Worm (Caenorhabditis elegans) whole organism, late embryonic: ENCODE measurements around the gene F28H6.8.

Source experiments
- C08G9.2 ChIP-seq: sonication (generic microtip); optimal IDR thresholded peaks from 2 replicates; lab custom pipeline; 2016; ENCODE audit warnings: mild to moderate bottlenecking, missing genetic modification characterization, moderate library complexity, missing compliant biosample characterization
- F13H6.1 ChIP-seq: sonication (generic microtip); optimal IDR thresholded peaks from 2 replicates; lab custom pipeline; 2016; ENCODE audit warnings: missing genetic modification characterization, missing compliant biosample characterization
- K02D7.2 ChIP-seq: sonication (generic microtip); optimal IDR thresholded peaks from 2 replicates; lab custom pipeline; 2017; ENCODE audit warnings: mild to moderate bottlenecking, missing genetic modification characterization, missing compliant biosample characterization
- K09A11.1 ChIP-seq: sonication (generic microtip); optimal IDR thresholded peaks from 2 replicates; lab custom pipeline; 2017; ENCODE audit warnings: antibody characterized with exemption, mild to moderate bottlenecking, missing genetic modification characterization, missing compliant biosample characterization; ENCODE audit not compliant: insufficient read depth
- Y22D7AL.16 ChIP-seq: sonication (generic microtip); optimal IDR thresholded peaks from 2 replicates; lab custom pipeline; 2016; ENCODE audit warnings: missing genetic modification characterization, missing compliant biosample characterization
- ama-1 ChIP-seq: fragments of 150-350 bp; optimal IDR thresholded peaks from 2 replicates; lab custom pipeline; 2014
- ceh-14 ChIP-seq: sonication (generic microtip); optimal IDR thresholded peaks from 2 replicates; lab custom pipeline; 2016; ENCODE audit warnings: missing genotype, missing genetic modification characterization, missing compliant biosample characterization
- ceh-18 ChIP-seq: sonication (generic microtip); optimal IDR thresholded peaks from 2 replicates; lab custom pipeline; 2016; ENCODE audit warnings: missing genetic modification characterization, missing compliant biosample characterization
- ceh-22 ChIP-seq: sonication (generic microtip); optimal IDR thresholded peaks from 2 replicates; lab custom pipeline; 2017; ENCODE audit warnings: missing biosample characterization, missing genetic modification characterization
- ceh-24 ChIP-seq: sonication (generic microtip); optimal IDR thresholded peaks from 2 replicates; lab custom pipeline; 2016; ENCODE audit warnings: mild to moderate bottlenecking, missing genetic modification characterization, missing compliant biosample characterization
- ceh-30 ChIP-seq: fragments of 150-350 bp; optimal IDR thresholded peaks from 2 replicates; lab custom pipeline; 2014; ENCODE audit warnings: missing biosample characterization, missing genetic modification characterization
- ceh-31 ChIP-seq: sonication (generic microtip); optimal IDR thresholded peaks from 2 replicates; lab custom pipeline; 2016; ENCODE audit warnings: missing genetic modification characterization, missing compliant biosample characterization
- ceh-34 ChIP-seq: sonication (generic microtip); optimal IDR thresholded peaks from 2 replicates; lab custom pipeline; 2016; ENCODE audit warnings: mild to moderate bottlenecking, missing genetic modification characterization, missing compliant biosample characterization
- ceh-45 ChIP-seq: fragments of 200-800 bp; sonication (Bioruptor generic); IDR thresholded peaks from 2 replicates; pipeline ENCODE4 v1.3.6; 2022; ENCODE audit warnings: missing genetic modification reagents, missing genetic modification characterization, missing compliant biosample characterization
- ceh-9 ChIP-seq: sonication (generic microtip); optimal IDR thresholded peaks from 2 replicates; lab custom pipeline; 2016; ENCODE audit warnings: mild to moderate bottlenecking, missing genetic modification characterization, inconsistent platforms, missing compliant biosample characterization
- che-1 ChIP-seq: sonication (generic microtip); optimal IDR thresholded peaks from 2 replicates; lab custom pipeline; 2016; ENCODE audit warnings: mild to moderate bottlenecking, missing genetic modification characterization, missing compliant biosample characterization
- dve-1 ChIP-seq: sonication (generic microtip); optimal IDR thresholded peaks from 2 replicates; lab custom pipeline; 2017; ENCODE audit warnings: antibody characterized with exemption, mild to moderate bottlenecking, missing genetic modification characterization, missing compliant biosample characterization
- elt-2 ChIP-seq: sonication (generic microtip); optimal IDR thresholded peaks from 2 replicates; lab custom pipeline; 2016; ENCODE audit warnings: missing genetic modification reagents, missing genetic modification characterization, missing compliant biosample characterization
- elt-4 ChIP-seq: sonication (generic microtip); optimal IDR thresholded peaks from 2 replicates; lab custom pipeline; 2016; ENCODE audit warnings: missing genetic modification characterization, missing compliant biosample characterization
- ets-4 ChIP-seq: sonication (generic microtip); optimal IDR thresholded peaks from 2 replicates; lab custom pipeline; 2016; ENCODE audit warnings: missing genetic modification characterization, missing compliant biosample characterization
- eyg-1 ChIP-seq: sonication (generic microtip); optimal IDR thresholded peaks from 2 replicates; lab custom pipeline; 2016; ENCODE audit warnings: missing genotype, missing genetic modification characterization, missing compliant biosample characterization
- fax-1 ChIP-seq: sonication (generic microtip); optimal IDR thresholded peaks from 2 replicates; lab custom pipeline; 2016; ENCODE audit warnings: missing genotype, missing genetic modification characterization, missing compliant biosample characterization
- gmeb-2 ChIP-seq: sonication (generic microtip); optimal IDR thresholded peaks from 2 replicates; lab custom pipeline; 2016; ENCODE audit warnings: missing genetic modification characterization, inconsistent platforms, missing compliant biosample characterization
- hlh-13 ChIP-seq: fragments of 200-800 bp; sonication (Bioruptor generic); optimal IDR thresholded peaks from 2 replicates; lab custom pipeline; 2018; ENCODE audit warnings: mild to moderate bottlenecking, missing genetic modification characterization, missing compliant biosample characterization
- hlh-15 ChIP-seq: sonication (generic microtip); optimal IDR thresholded peaks from 2 replicates; lab custom pipeline; 2016; ENCODE audit warnings: missing genetic modification characterization, missing compliant biosample characterization
- hlh-30 ChIP-seq: sonication (generic microtip); optimal IDR thresholded peaks from 2 replicates; lab custom pipeline; 2017; ENCODE audit warnings: antibody characterized with exemption, missing genetic modification characterization, missing compliant biosample characterization; ENCODE audit not compliant: insufficient read depth
- lim-6 ChIP-seq: sonication (generic microtip); optimal IDR thresholded peaks from 2 replicates; lab custom pipeline; 2016; ENCODE audit warnings: missing genetic modification characterization, missing compliant biosample characterization
- lin-11 ChIP-seq: fragments of 200-800 bp; sonication (Bioruptor generic); optimal IDR thresholded peaks from 2 replicates; lab custom pipeline; 2018; ENCODE audit warnings: mild to moderate bottlenecking, missing genetic modification characterization, missing compliant biosample characterization
- madf-2 ChIP-seq: sonication (generic microtip); optimal IDR thresholded peaks from 2 replicates; lab custom pipeline; 2017; ENCODE audit warnings: missing genetic modification characterization, missing compliant biosample characterization
- mec-3 ChIP-seq: sonication (generic microtip); optimal IDR thresholded peaks from 2 replicates; lab custom pipeline; 2016; ENCODE audit warnings: borderline replicate concordance, missing genetic modification characterization, missing compliant biosample characterization
- nfya-1 ChIP-seq: sonication (generic microtip); optimal IDR thresholded peaks from 2 replicates; lab custom pipeline; 2017; ENCODE audit warnings: missing genetic modification characterization, mild to moderate bottlenecking, missing compliant biosample characterization, antibody characterized with exemption, moderate library complexity
- nhr-11 ChIP-seq: fragments of 150-350 bp; optimal IDR thresholded peaks from 2 replicates; lab custom pipeline; 2014; ENCODE audit warnings: missing biosample characterization, missing genetic modification characterization
- nhr-232 ChIP-seq: sonication (generic microtip); optimal IDR thresholded peaks from 2 replicates; lab custom pipeline; 2016; ENCODE audit warnings: missing genetic modification characterization, missing compliant biosample characterization
- npax-4 ChIP-seq: sonication (generic microtip); optimal IDR thresholded peaks from 2 replicates; lab custom pipeline; 2016; ENCODE audit warnings: missing genetic modification characterization, missing compliant biosample characterization
- odd-2 ChIP-seq: sonication (generic microtip); optimal IDR thresholded peaks from 2 replicates; lab custom pipeline; 2017; ENCODE audit warnings: antibody characterized with exemption, mild to moderate bottlenecking, missing genetic modification characterization, missing compliant biosample characterization
- pat-9 ChIP-seq: fragments of 200-800 bp; sonication (Bioruptor generic); optimal IDR thresholded peaks from 2 replicates; lab custom pipeline; 2018; ENCODE audit warnings: mild to moderate bottlenecking, missing genetic modification characterization, moderate library complexity, missing compliant biosample characterization
- pax-1 ChIP-seq: fragments of 150-350 bp; optimal IDR thresholded peaks from 2 replicates; lab custom pipeline; 2014; ENCODE audit warnings: missing biosample characterization, missing genetic modification characterization
- pha-4 ChIP-seq: fragments of 150-350 bp; optimal IDR thresholded peaks from 2 replicates; lab custom pipeline; 2018; ENCODE audit warnings: missing biosample characterization, missing genetic modification reagents, missing genetic modification characterization
- pqm-1 ChIP-seq: sonication (generic microtip); optimal IDR thresholded peaks from 2 replicates; lab custom pipeline; 2016; ENCODE audit warnings: missing genetic modification characterization, missing compliant biosample characterization
- ref-2 ChIP-seq: sonication (generic microtip); optimal IDR thresholded peaks from 2 replicates; lab custom pipeline; 2016; ENCODE audit warnings: missing genetic modification characterization, missing compliant biosample characterization
- rnt-1 ChIP-seq: sonication (generic microtip); optimal IDR thresholded peaks from 2 replicates; lab custom pipeline; 2016; ENCODE audit warnings: missing genetic modification characterization, missing compliant biosample characterization
- sdc-2 ChIP-seq: sonication (generic microtip); optimal IDR thresholded peaks from 2 replicates; lab custom pipeline; 2016; ENCODE audit warnings: missing genotype, missing genetic modification characterization, missing compliant biosample characterization
- syd-9 ChIP-seq: sonication (generic microtip); optimal IDR thresholded peaks from 2 replicates; lab custom pipeline; 2016; ENCODE audit warnings: mild to moderate bottlenecking, missing genetic modification characterization, moderate library complexity, missing compliant biosample characterization
- tbx-2 ChIP-seq: sonication (generic microtip); optimal IDR thresholded peaks from 2 replicates; lab custom pipeline; 2016; ENCODE audit warnings: missing genetic modification characterization, missing compliant biosample characterization
- ttx-3 ChIP-seq: sonication (generic microtip); optimal IDR thresholded peaks from 2 replicates; lab custom pipeline; 2016; ENCODE audit warnings: missing genetic modification reagents, missing genetic modification characterization, missing compliant biosample characterization
- unc-3 ChIP-seq, 2 experiments: fragments of 200-800 bp in 1 of 2; sonication (Bioruptor generic) in 1 of 2; sonication (generic microtip) in 1 of 2; conservative IDR thresholded peaks in 1 of 2; optimal IDR thresholded peaks in 1 of 2; 2 replicates each; pipeline versions ENCODE4 v1.3.6 to Lab custom; 2016 to 2022; ENCODE audit warnings: missing compliant biosample characterization in 2 of 2, missing genetic modification characterization in 2 of 2, missing genetic modification reagents in 1 of 2
- unc-42 ChIP-seq: sonication (generic microtip); optimal IDR thresholded peaks from 2 replicates; lab custom pipeline; 2016; ENCODE audit warnings: missing genotype, missing genetic modification characterization, missing compliant biosample characterization
- unc-55 ChIP-seq: sonication (generic microtip); optimal IDR thresholded peaks from 2 replicates; lab custom pipeline; 2017; ENCODE audit warnings: missing biosample characterization, missing genetic modification reagents, missing genetic modification characterization
- unc-86 ChIP-seq: sonication (generic microtip); optimal IDR thresholded peaks from 2 replicates; lab custom pipeline; 2016; ENCODE audit warnings: missing genetic modification characterization, missing compliant biosample characterization
- zip-5 ChIP-seq: sonication (generic microtip); optimal IDR thresholded peaks from 2 replicates; lab custom pipeline; 2016; ENCODE audit warnings: missing genetic modification characterization, missing compliant biosample characterization
- ztf-16 ChIP-seq: sonication (generic microtip); optimal IDR thresholded peaks from 2 replicates; lab custom pipeline; 2017; ENCODE audit warnings: missing genetic modification characterization, missing compliant biosample characterization

The F28H6.8 gene

ce11 chrX:14115480-14116161 is 18.5 kb downstream of the F28H6.8 start, which contains the start of gene F28H6.7 (continued):
- TF ChIP-seq gmeb-2 (tag; lab: Kevin White, UChicago) (peak; percentile 87), ztf-16 (tag; lab: Kevin White, UChicago) (peak; percentile 92), mec-3 (tag; lab: Kevin White, UChicago) (no peak), sdc-2 (tag; lab: Kevin White, UChicago) (peak; percentile 89), odd-2 (peak; percentile 80), ceh-22 (tag; lab: Kevin White, UChicago) (no peak), ceh-34 (tag; lab: Kevin White, UChicago) (peak; percentile 85), ttx-3 (peak; percentile 92), unc-55 (GFP tag; lab: Kevin White, UChicago) (no peak), elt-2 (tag; lab: Kevin White, UChicago) (peak; percentile 97), F13H6.1 (tag; lab: Kevin White, UChicago) (peak; percentile 69), nhr-232 (peak; percentile 95), K09A11.1 (tag; lab: Kevin White, UChicago) (peak; percentile 79), ceh-30 (tag; lab: Kevin White, UChicago) (no peak), unc-86 (tag; lab: Kevin White, UChicago) (peak; percentile 84), unc-42 (tag; lab: Kevin White, UChicago) (peak; percentile 20), ceh-9 (tag; lab: Kevin White, UChicago) (peak; percentile 84), ama-1 (lab: Kevin White, UChicago) (no peak), zip-5 (tag; lab: Kevin White, UChicago) (peak; percentile 59), lin-11 (tag; lab: Kevin White, UChicago) (peak; percentile 91), ceh-14 (peak; percentile 72), rnt-1 (peak; percentile 85), nfya-1 (peak; percentile 48), ceh-24 (tag; lab: Kevin White, UChicago) (peak; percentile 45), ceh-31 (tag; lab: Kevin White, UChicago) (peak; percentile 46), che-1 (peak; percentile 93), syd-9 (tag; lab: Kevin White, UChicago) (peak; percentile 81), lim-6 (tag; lab: Kevin White, UChicago) (peak; percentile 78), fax-1 (tag; lab: Kevin White, UChicago) (peak; percentile 80), C08G9.2 (tag; lab: Kevin White, UChicago) (peak; percentile 78), pax-1 (tag; lab: Kevin White, UChicago) (no peak), ref-2 (tag; lab: Kevin White, UChicago) (peak; percentile 86), madf-2 (tag; lab: Kevin White, UChicago) (peak; percentile 75), pat-9 (peak; percentile 91), hlh-13 (GFP tag; lab: Kevin White, UChicago) (peak; percentile 86), pha-4 (tag; lab: Kevin White, UChicago) (no peak), ceh-18 (tag; lab: Kevin White, UChicago) (peak; percentile 68), npax-4 (peak; percentile 80), hlh-30 (tag; lab: Kevin White, UChicago) (peak; percentile 19), elt-4 (tag; lab: Kevin White, UChicago) (peak; percentile 53), ets-4 (peak; percentile 47)
- TF ChIP-seq, all 69 proteins: peak for 60

- TF ChIP-seq fax-1 (tag; lab: Kevin White, UChicago) (no peak), tbx-2 (tag; lab: Kevin White, UChicago) (no peak), hlh-15 (tag; lab: Kevin White, UChicago) (no peak), nhr-11 (tag; lab: Kevin White, UChicago) (no peak), hlh-30 (tag; lab: Kevin White, UChicago) (no peak), unc-3 (GFP tag; conservative IDR thresholded peaks at IDR 0.05; lab: Robert Waterston, UW) (no peak), unc-3 (tag; optimal IDR thresholded peaks at IDR 0.05; lab: Kevin White, UChicago) (no peak), gmeb-2 (tag; lab: Kevin White, UChicago) (no peak), zip-5 (tag; lab: Kevin White, UChicago) (no peak), pax-1 (tag; lab: Kevin White, UChicago) (no peak), ceh-45 (GFP tag; lab: Robert Waterston, UW) (no peak), dve-1 (no peak), eyg-1 (tag; lab: Kevin White, UChicago) (no peak), Y22D7AL.16 (tag; lab: Kevin White, UChicago) (no peak), K02D7.2 (tag; lab: Kevin White, UChicago) (no peak), npax-4 (no peak), pqm-1 (tag; lab: Kevin White, UChicago) (no peak)
- TF ChIP-seq, all 69 proteins: peak for 0
Observed at ce11 chrX:14113347-14113746, 20.8 kb downstream of the F28H6.8 start, which contains the start of gene nhr-281. nhr-281 (minus strand) TSS chrX:14113447.
